Fruit fly (Drosophila melanogaster): ENCODE measurements around the gene CG32277.

CG32277 gene

dm6 chr3L:3248714-3249663 is 43.7 kb upstream of the CG32277 start (continued):
- TF ChIP-seq CG10669 (GFP tag; optimal IDR thresholded peaks at IDR 0.05) (peak; percentile 97), CG15336 (GFP tag; IDR thresholded peaks at IDR 0.05) (peak; percentile 92), Lpt (GFP tag; optimal IDR thresholded peaks at IDR 0.05) (peak; percentile 94), Eip75B (GFP tag; optimal IDR thresholded peaks at IDR 0.05) (peak; percentile 96), cyc (GFP tag; optimal IDR thresholded peaks at IDR 0.05) (peak; percentile 99), CG11762 (GFP tag; optimal IDR thresholded peaks at IDR 0.05; ENCODE audit: insufficient read depth) (peak; percentile 98), Sox14 (GFP tag; optimal IDR thresholded peaks at IDR 0.05) (peak; percentile 98), CG8319 (GFP tag; optimal IDR thresholded peaks at IDR 0.05) (peak; percentile 98), CG1621 (tag; optimal IDR thresholded peaks at IDR 0.05) (peak; percentile 92), CG11294 (GFP tag; IDR thresholded peaks at IDR 0.05) (peak; percentile 54; the same call in 1 of the 2 replicates), Hr38 (GFP tag; optimal IDR thresholded peaks at IDR 0.05) (no peak), OdsH (GFP tag; optimal IDR thresholded peaks at IDR 0.05) (peak; percentile 98), Ets96B (tag; optimal IDR thresholded peaks at IDR 0.05) (peak; percentile 98), vri (GFP tag; optimal IDR thresholded peaks at IDR 0.05) (peak; percentile 95), Gug (GFP tag; IDR thresholded peaks at IDR 0.05) (peak; percentile 85), CG16779 (tag; optimal IDR thresholded peaks at IDR 0.05) (peak; percentile 90), CG6854 (GFP tag; optimal IDR thresholded peaks at IDR 0.05) (peak; percentile 95), CG6792 (GFP tag; optimal IDR thresholded peaks at IDR 0.05) (peak; percentile 98), fd85E (GFP tag; optimal IDR thresholded peaks at IDR 0.05) (peak; percentile 91), Ets21C (GFP tag; optimal IDR thresholded peaks at IDR 0.05) (peak; percentile 97), Sox15 (GFP tag; optimal IDR thresholded peaks at IDR 0.05) (peak; percentile 99), salr (GFP tag; optimal IDR thresholded peaks at IDR 0.05) (peak; percentile 86 to 98), topi (GFP tag; optimal IDR thresholded peaks at IDR 0.05) (peak; percentile 99), CG3032 (tag; optimal IDR thresholded peaks at IDR 0.05) (peak; percentile 98), net (GFP tag; optimal IDR thresholded peaks at IDR 0.05) (peak; percentile 98), Eip93F (GFP tag; optimal IDR thresholded peaks at IDR 0.05) (peak; percentile 62), CG8632 (GFP tag; optimal IDR thresholded peaks at IDR 0.05) (peak; percentile 99), fkh (GFP tag; optimal IDR thresholded peaks at IDR 0.05) (no peak), CG3919 (GFP tag; optimal IDR thresholded peaks at IDR 0.05) (peak; percentile 98), dsx (GFP tag; optimal IDR thresholded peaks at IDR 0.05; ENCODE audit: poor library complexity, severe bottlenecking) (peak; percentile 94), spab (GFP tag; optimal IDR thresholded peaks at IDR 0.05) (peak; percentile 98), CG4318 (GFP tag; optimal IDR thresholded peaks at IDR 0.05) (peak; percentile 93), achi (GFP tag; optimal IDR thresholded peaks at IDR 0.05) (peak; percentile 97), CG10631 (GFP tag; optimal IDR thresholded peaks at IDR 0.05) (peak; percentile 97), CG32006 (GFP tag; optimal IDR thresholded peaks at IDR 0.05) (peak; percentile 98), CG6163 (GFP tag; IDR thresholded peaks at IDR 0.05) (peak; percentile 82), Smox (GFP tag; optimal IDR thresholded peaks at IDR 0.05) (peak; percentile 99)

- TF ChIP-seq ss (GFP tag; optimal IDR thresholded peaks at IDR 0.05) = peak; percentile 93 to 95
- no peak for TF ChIP-seq CG6276 (GFP tag; optimal IDR thresholded peaks at IDR 0.05)
- TF ChIP-seq Sox102F (GFP tag; optimal IDR thresholded peaks at IDR 0.05) = peak; percentile 99
- peak; percentile 87 for TF ChIP-seq CG11902 (GFP tag; optimal IDR thresholded peaks at IDR 0.05)
- peak; percentile 42 for TF ChIP-seq CG16779 (tag; optimal IDR thresholded peaks at IDR 0.05)
- TF ChIP-seq CG8319 (GFP tag; optimal IDR thresholded peaks at IDR 0.05) = peak; percentile 89
- TF ChIP-seq Smox (GFP tag; optimal IDR thresholded peaks at IDR 0.05) = peak; percentile 99
- TF ChIP-seq CG7368 (GFP tag; optimal IDR thresholded peaks at IDR 0.05) = peak; percentile 65
- TF ChIP-seq CG34406 (GFP tag; optimal IDR thresholded peaks at IDR 0.05) = peak; percentile 97
- TF ChIP-seq CG6854 (GFP tag; optimal IDR thresholded peaks at IDR 0.05) = peak; percentile 88
- peak; percentile 81 for TF ChIP-seq Lpt (GFP tag; optimal IDR thresholded peaks at IDR 0.05)
- peak; percentile 52 for TF ChIP-seq fd85E (GFP tag; optimal IDR thresholded peaks at IDR 0.05)
- peak; percentile 81 for TF ChIP-seq eg (GFP tag; IDR thresholded peaks at IDR 0.05)
- peak; percentile 96 for TF ChIP-seq topi (GFP tag; optimal IDR thresholded peaks at IDR 0.05)
- TF ChIP-seq Hr38 (GFP tag; optimal IDR thresholded peaks at IDR 0.05) = no peak
- TF ChIP-seq CG8632 (GFP tag; optimal IDR thresholded peaks at IDR 0.05) = peak; percentile 96
- peak; percentile 90 for TF ChIP-seq net (GFP tag; optimal IDR thresholded peaks at IDR 0.05)
- TF ChIP-seq CG6808 (GFP tag; optimal IDR thresholded peaks at IDR 0.05) = peak; percentile 85
These were observed 42.1 kb upstream of the CG32277 start, which contains the start of gene CG43389 for dm6 chr3L:3247130-3248065. CG43389 (plus strand) TSS chr3L:3248015.
